Fruit fly (Drosophila melanogaster): ENCODE results near the gene CG7841.

dm6 chr3L:15516440-15516839 lies 8.4 kb upstream of the CG7841 start:
- TF ChIP-seq CG5204 (GFP tag; optimal IDR thresholded peaks at IDR 0.05): no peak
- TF ChIP-seq CG33017 (tag; optimal IDR thresholded peaks at IDR 0.05): no peak
- TF ChIP-seq CG11617 (GFP tag; optimal IDR thresholded peaks at IDR 0.05): no peak
- TF ChIP-seq ovo (GFP tag; optimal IDR thresholded peaks at IDR 0.05): no peak
- no peak for TF ChIP-seq Clk (GFP tag; optimal IDR thresholded peaks at IDR 0.05)
- TF ChIP-seq CG7101 (tag; optimal IDR thresholded peaks at IDR 0.05): no peak
- no peak for TF ChIP-seq bab1 (GFP tag; optimal IDR thresholded peaks at IDR 0.05)
- TF ChIP-seq CG12768 (GFP tag; optimal IDR thresholded peaks at IDR 0.05): no peak

Data from whole organism, adult.